Fruit fly (Drosophila melanogaster) whole organism, embryonic: Measurements from ENCODE around the gene CG31898.

Source experiments
- CG10267 ChIP-seq: fragments of 200-800 bp; sonication (Bioruptor generic); optimal IDR thresholded peaks from 2 replicates; lab custom pipeline; 2018; ENCODE audit warnings: missing biosample characterization, mild to moderate bottlenecking, missing genetic modification characterization, moderate library complexity
- CG11398 ChIP-seq: fragments of 200-800 bp; sonication (Bioruptor generic); optimal IDR thresholded peaks from 2 replicates; lab custom pipeline; 2016; ENCODE audit warnings: missing biosample characterization, missing genetic modification characterization
- CG13287 ChIP-seq: fragments of 200-800 bp; sonication (Bioruptor generic); IDR thresholded peaks from 2 replicates; pipeline ENCODE4 v1.3.6; 2022; ENCODE audit warnings: missing biosample characterization, missing genetic modification characterization; ENCODE audit not compliant: partially characterized antibody
- CG13424 ChIP-seq: fragments of 200-800 bp; sonication (Bioruptor generic); optimal IDR thresholded peaks from 2 replicates; lab custom pipeline; 2019; ENCODE audit warnings: missing biosample characterization, mild to moderate bottlenecking, missing genetic modification characterization, moderate library complexity
- CG15479 ChIP-seq: fragments of 200-800 bp; sonication (Bioruptor generic); optimal IDR thresholded peaks from 3 replicates; lab custom pipeline; 2019; ENCODE audit warnings: missing biosample characterization, mild to moderate bottlenecking, missing genetic modification characterization, moderate library complexity
- CG15514 ChIP-seq: fragments of 200-800 bp; sonication (Bioruptor generic); optimal IDR thresholded peaks from 3 replicates; lab custom pipeline; 2017; ENCODE audit warnings: missing biosample characterization, missing genetic modification characterization, mild to moderate bottlenecking, moderate library complexity, missing genetic modification reagents
- CG16779 ChIP-seq: fragments of 200-800 bp; sonication (Bioruptor generic); IDR thresholded peaks from 2 replicates; pipeline ENCODE4 v1.3.6; 2022; ENCODE audit warnings: missing biosample characterization, missing genetic modification characterization
- CG17186 ChIP-seq: fragments of 200-800 bp; sonication (Bioruptor generic); optimal IDR thresholded peaks from 3 replicates; lab custom pipeline; 2017; ENCODE audit warnings: missing biosample characterization, missing genetic modification reagents, missing genetic modification characterization
- CG17359 ChIP-seq: fragments of 200-800 bp; sonication (Bioruptor generic); optimal IDR thresholded peaks from 3 replicates; lab custom pipeline; 2018; ENCODE audit warnings: missing biosample characterization, mild to moderate bottlenecking, missing genetic modification characterization, moderate library complexity
- CG17568 ChIP-seq: fragments of 200-800 bp; sonication (Bioruptor generic); optimal IDR thresholded peaks from 2 replicates; lab custom pipeline; 2018; ENCODE audit warnings: missing biosample characterization, mild to moderate bottlenecking, missing genetic modification characterization, moderate library complexity
- CG1792 ChIP-seq: fragments of 200-800 bp; sonication (Bioruptor generic); optimal IDR thresholded peaks from 2 replicates; lab custom pipeline; 2016; ENCODE audit warnings: missing biosample characterization, missing genetic modification characterization
- CG2202 ChIP-seq: fragments of 200-800 bp; sonication (Bioruptor generic); optimal IDR thresholded peaks from 2 replicates; lab custom pipeline; 2018; ENCODE audit warnings: missing biosample characterization, mild to moderate bottlenecking, missing genetic modification characterization
- CG2678 ChIP-seq: fragments of 200-800 bp; sonication (Bioruptor generic); optimal IDR thresholded peaks from 3 replicates; lab custom pipeline; 2019; ENCODE audit warnings: missing biosample characterization, mild to moderate bottlenecking, missing genetic modification characterization, moderate library complexity
- CG30020 ChIP-seq: fragments of 200-800 bp; optimal IDR thresholded peaks from 2 replicates; lab custom pipeline; 2019; ENCODE audit warnings: missing biosample characterization, mild to moderate bottlenecking, missing genetic modification characterization, moderate library complexity
- CG3281 ChIP-seq: fragments of 200-800 bp; sonication (Bioruptor generic); optimal IDR thresholded peaks from 3 replicates; lab custom pipeline; 2017; ENCODE audit warnings: missing biosample characterization, mild to moderate bottlenecking, missing genetic modification characterization
- CG33213 ChIP-seq: fragments of 200-800 bp; sonication (Bioruptor generic); optimal IDR thresholded peaks from 3 replicates; lab custom pipeline; 2016; ENCODE audit warnings: missing biosample characterization, missing genetic modification characterization
- CG34376 ChIP-seq: fragments of 200-800 bp; sonication (Bioruptor generic); optimal IDR thresholded peaks from 2 replicates; lab custom pipeline; 2018; ENCODE audit warnings: missing biosample characterization, mild to moderate bottlenecking, missing genetic modification characterization
- CG4404 ChIP-seq: fragments of 200-800 bp; sonication (Bioruptor generic); IDR thresholded peaks from 2 replicates; pipeline ENCODE4 v1.3.6; 2022; ENCODE audit warnings: missing biosample characterization, missing genetic modification characterization
- CG6791 ChIP-seq: fragments of 200-800 bp; sonication (Bioruptor generic); IDR thresholded peaks from 3 replicates; pipeline ENCODE4 v1.3.6; 2022; ENCODE audit warnings: missing biosample characterization, missing genetic modification characterization; ENCODE audit not compliant: partially characterized antibody
- CG8359 ChIP-seq: fragments of 200-800 bp; sonication (Bioruptor generic); optimal IDR thresholded peaks from 2 replicates; lab custom pipeline; 2017; ENCODE audit warnings: missing biosample characterization, mild to moderate bottlenecking, missing genetic modification characterization, borderline replicate concordance
- CG9817 ChIP-seq: fragments of 200-800 bp; sonication (Bioruptor generic); optimal IDR thresholded peaks from 2 replicates; lab custom pipeline; 2018; ENCODE audit warnings: missing biosample characterization, mild to moderate bottlenecking, missing genetic modification characterization, moderate library complexity
- Dll ChIP-seq: fragments of 200-800 bp; sonication (Bioruptor generic); IDR thresholded peaks from 4 replicates; pipeline ENCODE4 v1.3.6; 2022; ENCODE audit warnings: missing biosample characterization, missing genetic modification characterization; ENCODE audit not compliant: partially characterized antibody
- GATAe ChIP-seq: fragments of 200-800 bp; sonication (Bioruptor generic); conservative IDR thresholded peaks from 2 replicates; pipeline ENCODE4 v1.3.6; 2022; ENCODE audit warnings: missing biosample characterization, missing genetic modification characterization
- HLH4C ChIP-seq: fragments of 200-800 bp; sonication (Bioruptor generic); IDR thresholded peaks from 3 replicates; pipeline ENCODE4 v1.3.6; 2022; ENCODE audit warnings: missing biosample characterization, missing genetic modification characterization; ENCODE audit not compliant: partially characterized antibody
- MTF-1 ChIP-seq: fragments of 200-800 bp; sonication (Bioruptor generic); optimal IDR thresholded peaks from 2 replicates; lab custom pipeline; 2018; ENCODE audit warnings: missing biosample characterization, mild to moderate bottlenecking, missing genetic modification characterization, borderline replicate concordance
- Meics ChIP-seq: fragments of 200-800 bp; sonication (Bioruptor generic); optimal IDR thresholded peaks from 2 replicates; lab custom pipeline; 2017; ENCODE audit warnings: missing biosample characterization, mild to moderate bottlenecking, missing genetic modification characterization
- Opbp ChIP-seq: fragments of 200-800 bp; sonication (Bioruptor generic); IDR thresholded peaks from 3 replicates; pipeline ENCODE4 v1.3.6; 2022; ENCODE audit warnings: missing biosample characterization, missing genetic modification characterization; ENCODE audit not compliant: partially characterized antibody
- Pdp1 ChIP-seq, 2 experiments: fragments of 200-800 bp; sonication (Bioruptor generic); optimal IDR thresholded peaks; 3 replicates each; lab custom pipeline; 2016; ENCODE audit warnings: missing biosample characterization in 2 of 2, missing genetic modification characterization in 2 of 2, mild to moderate bottlenecking in 1 of 2, moderate library complexity in 1 of 2
- Sry-β ChIP-seq: fragments of 200-800 bp; sonication (Bioruptor generic); optimal IDR thresholded peaks from 2 replicates; lab custom pipeline; 2018; ENCODE audit warnings: missing biosample characterization, mild to moderate bottlenecking, missing genetic modification characterization, moderate library complexity
- Stat92E ChIP-seq, 3 experiments: fragments of >200 bp in 2 of 3; fragments of 200-800 bp in 1 of 3; sonication (Bioruptor generic) in 1 of 3; optimal IDR thresholded peaks; 2 replicates each; lab custom pipeline; 2017 to 2019; ENCODE audit warnings: missing biosample characterization in 3 of 3, missing genetic modification characterization in 3 of 3, mild to moderate bottlenecking in 1 of 3, moderate library complexity in 1 of 3
- abd-A ChIP-seq: fragments of 200-800 bp; sonication (Bioruptor generic); optimal IDR thresholded peaks from 3 replicates; lab custom pipeline; 2019; ENCODE audit warnings: missing biosample characterization, mild to moderate bottlenecking, missing genetic modification characterization, moderate library complexity
- bbx ChIP-seq: fragments of 200-800 bp; sonication (Bioruptor generic); IDR thresholded peaks from 2 replicates; pipeline ENCODE4 v1.3.6; 2022; ENCODE audit warnings: missing biosample characterization, missing genetic modification characterization; ENCODE audit not compliant: partially characterized antibody
- chm ChIP-seq: fragments of 200-800 bp; sonication (Bioruptor generic); IDR thresholded peaks from 2 replicates; pipeline ENCODE4 v1.3.6; 2022; ENCODE audit warnings: missing biosample characterization, missing genetic modification characterization
- dati ChIP-seq: fragments of 200-800 bp; sonication (Bioruptor generic); IDR thresholded peaks from 2 replicates; pipeline ENCODE4 v1.3.6; 2022; ENCODE audit warnings: missing biosample characterization, missing genetic modification characterization
- dmrt99B ChIP-seq: fragments of 200-800 bp; sonication (Bioruptor generic); optimal IDR thresholded peaks from 2 replicates; lab custom pipeline; 2018; ENCODE audit warnings: missing biosample characterization, mild to moderate bottlenecking, missing genetic modification characterization, moderate library complexity
- exex ChIP-seq: fragments of 200-800 bp; sonication (Bioruptor generic); optimal IDR thresholded peaks from 4 replicates; lab custom pipeline; 2018; ENCODE audit warnings: missing biosample characterization, mild to moderate bottlenecking, missing genetic modification characterization, moderate library complexity
- fu2 ChIP-seq: fragments of 200-800 bp; sonication (Bioruptor generic); optimal IDR thresholded peaks from 2 replicates; lab custom pipeline; 2016; ENCODE audit warnings: missing biosample characterization, missing genetic modification characterization
- gsb ChIP-seq: fragments of 200-800 bp; sonication (Bioruptor generic); IDR thresholded peaks from 2 replicates; pipeline ENCODE4 v1.3.6; 2022; ENCODE audit warnings: missing biosample characterization, missing genetic modification characterization
- lab ChIP-seq: fragments of 200-800 bp; sonication (Bioruptor generic); optimal IDR thresholded peaks from 3 replicates; lab custom pipeline; 2017; ENCODE audit warnings: missing biosample characterization, missing genetic modification characterization, mild to moderate bottlenecking, moderate library complexity, missing genetic modification reagents
- pan ChIP-seq, 4 experiments: fragments of >200 bp in 3 of 4; fragments of 200-800 bp in 1 of 4; sonication (Bioruptor generic) in 1 of 4; optimal IDR thresholded peaks in 3 of 4; IDR thresholded peaks in 1 of 4; 2 replicates each; pipeline versions ENCODE4 v1.3.6 to Lab custom; 2017 to 2022; ENCODE audit warnings: missing biosample characterization in 2 of 4, missing genetic modification characterization in 2 of 4, mixed read lengths in 1 of 4
- sd ChIP-seq: fragments of 200-800 bp; sonication (Bioruptor generic); optimal IDR thresholded peaks from 3 replicates; lab custom pipeline; 2018; ENCODE audit warnings: missing biosample characterization, mild to moderate bottlenecking, missing genetic modification characterization, moderate library complexity
- sob ChIP-seq: fragments of 200-800 bp; sonication (Bioruptor generic); IDR thresholded peaks from 2 replicates; pipeline ENCODE4 v1.3.6; 2022; ENCODE audit warnings: missing biosample characterization, missing genetic modification characterization
- ssp ChIP-seq: fragments of 200-800 bp; sonication (Bioruptor generic); IDR thresholded peaks from 2 replicates; pipeline ENCODE4 v1.3.6; 2022; ENCODE audit warnings: missing biosample characterization, missing genetic modification characterization
- tio ChIP-seq: fragments of 200-800 bp; sonication (Bioruptor generic); optimal IDR thresholded peaks from 2 replicates; lab custom pipeline; 2017; ENCODE audit warnings: missing biosample characterization, missing genetic modification characterization, inconsistent platforms
- tna ChIP-seq: fragments of 200-800 bp; sonication (Bioruptor generic); IDR thresholded peaks from 2 replicates; pipeline ENCODE4 v1.3.6; 2022; ENCODE audit warnings: missing biosample characterization, missing genetic modification characterization; ENCODE audit not compliant: partially characterized antibody

Gene CG31898

DNA sequence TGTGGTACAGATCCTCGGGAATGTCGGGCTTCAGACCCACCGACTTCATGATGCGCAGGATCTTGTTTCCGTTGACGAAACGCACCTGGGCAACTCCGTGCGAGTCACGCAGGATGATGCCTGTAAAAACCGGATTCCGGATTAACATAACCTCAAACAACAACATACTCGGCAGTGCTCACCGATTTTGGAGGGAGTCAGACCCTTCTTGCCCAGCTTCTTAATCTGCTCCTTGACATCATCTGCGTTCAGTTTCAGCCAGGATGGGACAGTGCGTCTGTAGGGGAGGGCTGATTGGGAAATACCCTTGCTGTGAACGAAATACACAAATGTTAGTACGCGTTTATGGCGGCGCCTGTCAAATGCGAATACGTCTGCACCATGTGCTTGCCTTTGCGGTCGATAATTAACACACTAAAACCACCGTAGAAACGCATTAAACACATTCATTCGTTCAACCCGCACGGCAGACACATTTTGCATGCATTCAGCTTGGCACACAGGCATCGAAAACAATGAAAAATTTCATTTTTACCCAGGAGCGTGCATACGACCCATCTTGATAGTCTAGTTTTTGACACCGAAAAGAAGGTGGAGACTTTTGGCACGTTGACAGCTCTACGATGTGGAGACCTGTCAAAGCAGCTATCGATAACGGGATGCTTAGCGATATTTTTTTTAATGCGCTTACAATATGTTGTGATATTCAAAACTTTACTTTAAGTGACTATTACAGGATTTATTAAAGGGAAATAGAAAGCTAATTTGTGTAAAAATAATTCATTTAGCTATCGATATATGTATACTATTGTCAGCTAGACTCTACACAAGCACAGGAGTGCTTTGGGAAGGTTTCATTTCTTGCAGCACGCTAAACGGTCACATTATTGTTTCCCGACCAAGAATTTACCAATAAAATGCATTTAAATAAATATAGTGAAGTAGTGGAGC is 35.9 kb upstream of the CG31898 start, which contains the start of the genes RpS13 and CSN8 (continued):
- TF ChIP-seq CG16779 (0 out of 2 replicates have a peak, but pooled peaks have one; percentile 31), Meics (peak; percentile 31), CG3281 (peak; percentile 55), dmrt99B (no peak), CG4404 (no peak), CG30020 (tag; lab: Kevin White, UChicago) (peak; percentile 64), chm (GFP tag; lab: Robert Waterston, UW) (0 out of 2 replicates have a peak, but pooled peaks have one; percentile 4), CG13424 (peak; percentile 5), Sry-β (GFP tag; lab: Kevin White, UChicago) (no peak), gsb (GFP tag; lab: Robert Waterston, UW) (no peak), lab (peak; percentile 25), CG10267 (peak; percentile 63), tna (GFP tag; lab: Robert Waterston, UW) (peak; percentile 78), CG15514 (GFP tag; lab: Kevin White, UChicago) (peak; percentile 60), dati (GFP tag; lab: Robert Waterston, UW) (no peak), MTF-1 (no peak), CG17568 (peak; percentile 33), CG13287 (GFP tag; lab: Robert Waterston, UW) (peak; percentile 96), pan (optimal IDR thresholded peaks at IDR 0.05; lab: Kevin White, UChicago) (no peak), pan (GFP tag; optimal IDR thresholded peaks at IDR 0.05 in 1 of 2, IDR thresholded peaks at IDR 0.05 in 1 of 2) (no peak), CG17186 (GFP tag; lab: Kevin White, UChicago) (peak; percentile 65), CG8359 (GFP tag; lab: Kevin White, UChicago) (peak; percentile 27), CG9817 (tag; lab: Kevin White, UChicago) (no peak), CG1792 (GFP tag; lab: Kevin White, UChicago) (no peak), CG6791 (GFP tag; lab: Robert Waterston, UW) (peak; percentile 86), HLH4C (GFP tag; lab: Robert Waterston, UW) (peak; percentile 92), abd-A (tag; lab: Kevin White, UChicago) (peak; percentile 35), tio (GFP tag; lab: Kevin White, UChicago) (no peak), Dll (GFP tag; lab: Robert Waterston, UW) (peak; percentile 97), CG2678 (tag; lab: Kevin White, UChicago) (peak; percentile 26), bbx (GFP tag; lab: Robert Waterston, UW) (peak; percentile 91), Pdp1 (GFP tag; optimal IDR thresholded peaks at IDR 0.05; lab: Kevin White, UChicago) (peak in 1 of 2 experiments; percentile 9), sob (GFP tag; lab: Robert Waterston, UW) (peak; percentile 54; the same call in 1 of the 2 replicates), CG2202 (tag; lab: Kevin White, UChicago) (no peak), CG15479 (GFP tag; lab: Kevin White, UChicago) (no peak), CG34376 (GFP tag; lab: Kevin White, UChicago) (peak; percentile 68), GATAe (GFP tag; lab: Robert Waterston, UW) (no peak), CG11398 (GFP tag; lab: Kevin White, UChicago) (no peak), CG33213 (GFP tag; lab: Kevin White, UChicago) (peak; percentile 28), sd (tag; lab: Kevin White, UChicago) (peak; percentile 27), ssp (GFP tag; lab: Robert Waterston, UW) (no peak), Opbp (peak; percentile 87), CG17359 (peak; percentile 10), fu2 (GFP tag; lab: Kevin White, UChicago) (no peak), Stat92E (GFP tag; optimal IDR thresholded peaks at IDR 0.05; lab: Kevin White, UChicago) (no peak), exex (tag; lab: Kevin White, UChicago) (peak; percentile 10)
